Fruit fly (Drosophila melanogaster): ENCODE results near the gene CG6908.

CG6908 gene

dm6 chr3R:11663441-11663840 lies 26.4 kb downstream of the CG6908 start (continued):
- TF ChIP-seq HLH54F (GFP tag; optimal IDR thresholded peaks at IDR 0.05) (no peak), CG18764 (GFP tag; optimal IDR thresholded peaks at IDR 0.05) (no peak), fd64A (GFP tag; optimal IDR thresholded peaks at IDR 0.05) (no peak), ato (GFP tag; IDR thresholded peaks at IDR 0.05; ENCODE audit: partially characterized antibody) (no peak), wek (GFP tag; optimal IDR thresholded peaks at IDR 0.05) (no peak), CG1529 (GFP tag; optimal IDR thresholded peaks at IDR 0.05) (no peak), bcd (GFP tag; optimal IDR thresholded peaks at IDR 0.05) (peak; percentile 7), CG18476 (GFP tag; optimal IDR thresholded peaks at IDR 0.05) (no peak), nerfin-1 (tag; optimal IDR thresholded peaks at IDR 0.05) (peak; percentile 34), stwl (tag; optimal IDR thresholded peaks at IDR 0.05) (no peak), HLH4C (GFP tag; IDR thresholded peaks at IDR 0.05; ENCODE audit: partially characterized antibody) (no peak), CG7357 (GFP tag; IDR thresholded peaks at IDR 0.05) (peak; percentile 38; the same call in 1 of the 3 replicates), CG8359 (GFP tag; optimal IDR thresholded peaks at IDR 0.05; ENCODE audit: borderline replicate concordance) (no peak), dpn (GFP tag; optimal IDR thresholded peaks at IDR 0.05) (no peak), nmo (GFP tag; optimal IDR thresholded peaks at IDR 0.05) (peak; percentile 63), CG8281 (tag; optimal IDR thresholded peaks at IDR 0.05) (peak; percentile 3), Eip74EF (GFP tag; optimal IDR thresholded peaks at IDR 0.05) (peak in 1 of 2 experiments; percentile 65), fd96Cb (tag; optimal IDR thresholded peaks at IDR 0.05) (peak; percentile 56), dimm (GFP tag; IDR thresholded peaks at IDR 0.05) (no peak), onecut (GFP tag; IDR thresholded peaks at IDR 0.05) (no peak), cg (GFP tag; optimal IDR thresholded peaks at IDR 0.05) (no peak), repo (GFP tag; optimal IDR thresholded peaks at IDR 0.05) (no peak), HmgZ (tag; optimal IDR thresholded peaks at IDR 0.05) (no peak), NfI (GFP tag; optimal IDR thresholded peaks at IDR 0.05) (no peak), BEAF-32 (GFP tag; optimal IDR thresholded peaks at IDR 0.05) (no peak), Ptx1 (GFP tag; IDR thresholded peaks at IDR 0.05) (peak; percentile 62), CG12391 (tag; optimal IDR thresholded peaks at IDR 0.05) (peak; percentile 65), knrl (GFP tag; IDR thresholded peaks at IDR 0.05; ENCODE audit: partially characterized antibody) (no peak), CG8290 (GFP tag; optimal IDR thresholded peaks at IDR 0.05) (no peak), CG8290 (tag; optimal IDR thresholded peaks at IDR 0.05) (peak in 1 of 2 experiments; percentile 9), Meics (GFP tag; optimal IDR thresholded peaks at IDR 0.05) (peak; percentile 48), Dbx (GFP tag; IDR thresholded peaks at IDR 0.05) (no peak), ERR (GFP tag; optimal IDR thresholded peaks at IDR 0.05) (no peak), CG6254 (GFP tag; optimal IDR thresholded peaks at IDR 0.05) (no peak), fd102C (GFP tag; optimal IDR thresholded peaks at IDR 0.05) (no peak), chif (GFP tag; optimal IDR thresholded peaks at IDR 0.05) (no peak), sens (GFP tag) (peak; percentile 13), da (GFP tag; optimal IDR thresholded peaks at IDR 0.05) (no peak), Rx (GFP tag; IDR thresholded peaks at IDR 0.05) (no peak), Asciz (GFP tag; optimal IDR thresholded peaks at IDR 0.05) (peak; percentile 45), CG31224 (GFP tag; IDR thresholded peaks at IDR 0.05) (no peak), CG7271 (tag; optimal IDR thresholded peaks at IDR 0.05) (no peak), ewg (GFP tag; optimal IDR thresholded peaks at IDR 0.05) (peak; percentile 6), zf30C (GFP tag; optimal IDR thresholded peaks at IDR 0.05) (no peak), Sry-β (GFP tag; optimal IDR thresholded peaks at IDR 0.05) (no peak), CG6689 (GFP tag; IDR thresholded peaks at IDR 0.05) (peak; percentile 38), row (GFP tag; IDR thresholded peaks at IDR 0.05) (peak; percentile 61), CG9215 (GFP tag; IDR thresholded peaks at IDR 0.05) (no peak), TFAM (GFP tag; optimal IDR thresholded peaks at IDR 0.05) (no peak), CG6854 (GFP tag; optimal IDR thresholded peaks at IDR 0.05) (no peak), Optix (GFP tag; IDR thresholded peaks at IDR 0.05) (no peak)
